Fruit fly (Drosophila melanogaster) whole organism, embryonic: ENCODE data around the gene Bgb.

Experiments used
- Atf3 ChIP-seq: fragments of 200-800 bp; sonication (Bioruptor generic); optimal IDR thresholded peaks from 3 replicates; lab custom pipeline; 2016; ENCODE audit warnings: missing biosample characterization, missing genetic modification characterization
- CG1024 ChIP-seq: fragments of 200-800 bp; sonication (Bioruptor generic); IDR thresholded peaks from 2 replicates; pipeline ENCODE4 v1.3.6; 2022; ENCODE audit warnings: missing biosample characterization, missing genetic modification characterization
- CG10274 ChIP-seq: fragments of 200-800 bp; sonication (Bioruptor generic); optimal IDR thresholded peaks from 3 replicates; lab custom pipeline; 2017; ENCODE audit warnings: missing biosample characterization, mild to moderate bottlenecking, missing genetic modification characterization
- CG10979 ChIP-seq: fragments of 200-800 bp; sonication (Bioruptor generic); optimal IDR thresholded peaks from 2 replicates; lab custom pipeline; 2018; ENCODE audit warnings: missing biosample characterization, mild to moderate bottlenecking, missing genetic modification characterization, moderate library complexity
- CG11398 ChIP-seq: fragments of 200-800 bp; sonication (Bioruptor generic); optimal IDR thresholded peaks from 2 replicates; lab custom pipeline; 2016; ENCODE audit warnings: missing biosample characterization, missing genetic modification characterization
- CG11695 ChIP-seq: fragments of 200-800 bp; sonication (Bioruptor generic); IDR thresholded peaks from 3 replicates; pipeline ENCODE4 v1.3.6; 2022; ENCODE audit warnings: missing biosample characterization, missing genetic modification characterization
- CG14441 ChIP-seq: fragments of 200-800 bp; sonication (Bioruptor generic); IDR thresholded peaks from 2 replicates; pipeline ENCODE4 v1.3.6; 2022; ENCODE audit warnings: missing biosample characterization, missing genetic modification characterization
- CG1603 ChIP-seq: fragments of 200-800 bp; sonication (Bioruptor generic); optimal IDR thresholded peaks from 2 replicates; lab custom pipeline; 2019; ENCODE audit warnings: missing biosample characterization, mild to moderate bottlenecking, missing genetic modification characterization, moderate library complexity
- CG17802 ChIP-seq: fragments of 200-800 bp; sonication (Bioruptor generic); optimal IDR thresholded peaks from 2 replicates; lab custom pipeline; 2018; ENCODE audit warnings: missing biosample characterization, mild to moderate bottlenecking, missing genetic modification characterization, moderate library complexity
- CG30403 ChIP-seq: fragments of 200-800 bp; sonication (Bioruptor generic); optimal IDR thresholded peaks from 3 replicates; lab custom pipeline; 2016; ENCODE audit warnings: missing biosample characterization, missing genetic modification characterization
- CG3163 ChIP-seq: fragments of 200-800 bp; sonication (Bioruptor generic); optimal IDR thresholded peaks from 3 replicates; lab custom pipeline; 2016; ENCODE audit warnings: missing biosample characterization, missing genetic modification characterization
- CG4617 ChIP-seq: fragments of 200-800 bp; sonication (Bioruptor generic); optimal IDR thresholded peaks from 3 replicates; lab custom pipeline; 2016; ENCODE audit warnings: missing biosample characterization, missing genetic modification characterization, borderline replicate concordance
- CG7357 ChIP-seq: fragments of 200-800 bp; sonication (Bioruptor generic); IDR thresholded peaks from 3 replicates; pipeline ENCODE4 v1.3.6; 2022; ENCODE audit warnings: missing biosample characterization, missing genetic modification characterization
- CG7963 ChIP-seq: fragments of 200-800 bp; sonication (Bioruptor generic); IDR thresholded peaks from 3 replicates; pipeline ENCODE4 v1.3.6; 2022; ENCODE audit warnings: missing biosample characterization, missing genetic modification characterization; ENCODE audit not compliant: partially characterized antibody
- CG9215 ChIP-seq: fragments of 200-800 bp; sonication (Bioruptor generic); IDR thresholded peaks from 2 replicates; pipeline ENCODE4 v1.3.6; 2022; ENCODE audit warnings: missing biosample characterization, missing genetic modification characterization
- CG9817 ChIP-seq: fragments of 200-800 bp; sonication (Bioruptor generic); optimal IDR thresholded peaks from 2 replicates; lab custom pipeline; 2018; ENCODE audit warnings: missing biosample characterization, mild to moderate bottlenecking, missing genetic modification characterization, moderate library complexity
- Eip74EF ChIP-seq, 2 experiments: fragments of 200-800 bp in 1 of 2; fragments of >200 bp in 1 of 2; sonication (Bioruptor generic) in 1 of 2; optimal IDR thresholded peaks; 2 replicates each; lab custom pipeline; 2017 to 2019; ENCODE audit warnings: missing biosample characterization in 2 of 2, missing genetic modification characterization in 2 of 2, mild to moderate bottlenecking in 1 of 2, moderate library complexity in 1 of 2
- Fer3 ChIP-seq: fragments of 200-800 bp; sonication (Bioruptor generic); optimal IDR thresholded peaks from 2 replicates; lab custom pipeline; 2018; ENCODE audit warnings: missing biosample characterization, mild to moderate bottlenecking, missing genetic modification characterization, moderate library complexity
- HHEX ChIP-seq: fragments of 200-800 bp; sonication (Bioruptor generic); optimal IDR thresholded peaks from 3 replicates; lab custom pipeline; 2017; ENCODE audit warnings: missing biosample characterization, mild to moderate bottlenecking, missing genetic modification characterization, missing genetic modification reagents
- Hr3 ChIP-seq: fragments of 200-800 bp; sonication (Bioruptor generic); optimal IDR thresholded peaks from 3 replicates; lab custom pipeline; 2016; ENCODE audit warnings: missing biosample characterization, missing genetic modification characterization
- Hsf ChIP-seq: fragments of 200-800 bp; sonication (Bioruptor generic); optimal IDR thresholded peaks from 3 replicates; lab custom pipeline; 2016; ENCODE audit warnings: missing biosample characterization, missing genetic modification characterization
- Lim3 ChIP-seq: fragments of 200-800 bp; sonication (Bioruptor generic); IDR thresholded peaks from 2 replicates; pipeline ENCODE4 v1.3.6; 2022; ENCODE audit warnings: missing biosample characterization, missing genetic modification characterization
- Meics ChIP-seq: fragments of 200-800 bp; sonication (Bioruptor generic); optimal IDR thresholded peaks from 2 replicates; lab custom pipeline; 2017; ENCODE audit warnings: missing biosample characterization, mild to moderate bottlenecking, missing genetic modification characterization
- Mes4 ChIP-seq: fragments of 200-800 bp; sonication (Bioruptor generic); optimal IDR thresholded peaks from 2 replicates; lab custom pipeline; 2016; ENCODE audit warnings: missing biosample characterization, missing genetic modification characterization
- NK7.1 ChIP-seq: fragments of 200-800 bp; sonication (Bioruptor generic); optimal IDR thresholded peaks from 3 replicates; lab custom pipeline; 2016; ENCODE audit warnings: missing biosample characterization, missing genetic modification characterization
- Rx ChIP-seq: fragments of 200-800 bp; sonication (Bioruptor generic); IDR thresholded peaks from 2 replicates; pipeline ENCODE4 v1.3.6; 2022; ENCODE audit warnings: missing biosample characterization, missing genetic modification characterization
- Xbp1 ChIP-seq: fragments of 200-800 bp; sonication (Bioruptor generic); optimal IDR thresholded peaks from 3 replicates; lab custom pipeline; 2016; ENCODE audit warnings: missing biosample characterization, mild to moderate bottlenecking, missing genetic modification characterization
- aop ChIP-seq: fragments of 200-800 bp; sonication (Bioruptor generic); IDR thresholded peaks from 2 replicates; pipeline ENCODE4 v1.3.6; 2022; ENCODE audit warnings: missing biosample characterization, missing genetic modification characterization
- ato ChIP-seq: fragments of 200-800 bp; sonication (Bioruptor generic); IDR thresholded peaks from 2 replicates; pipeline ENCODE4 v1.3.6; 2022; ENCODE audit warnings: missing biosample characterization, missing genetic modification characterization; ENCODE audit not compliant: partially characterized antibody
- az2 ChIP-seq: fragments of 200-800 bp; sonication (Bioruptor generic); optimal IDR thresholded peaks from 3 replicates; lab custom pipeline; 2016; ENCODE audit warnings: missing biosample characterization, missing genetic modification characterization
- bcd ChIP-seq: fragments of 200-800 bp; sonication (Bioruptor generic); optimal IDR thresholded peaks from 2 replicates; lab custom pipeline; 2017; ENCODE audit warnings: missing biosample characterization, mild to moderate bottlenecking, missing genetic modification characterization
- bsh ChIP-seq, 2 experiments: fragments of 200-800 bp; sonication (Bioruptor generic); optimal IDR thresholded peaks; 2 replicates each; lab custom pipeline; 2017 to 2018; ENCODE audit warnings: mild to moderate bottlenecking in 2 of 2, missing biosample characterization in 2 of 2, missing genetic modification characterization in 2 of 2, moderate library complexity in 1 of 2
- caup ChIP-seq: fragments of 200-800 bp; sonication (Bioruptor generic); optimal IDR thresholded peaks from 3 replicates; lab custom pipeline; 2017; ENCODE audit warnings: missing biosample characterization, mild to moderate bottlenecking, missing genetic modification characterization, moderate library complexity; ENCODE audit not compliant: severe bottlenecking
- chinmo ChIP-seq: fragments of 200-800 bp; sonication (Bioruptor generic); IDR thresholded peaks from 4 replicates; pipeline ENCODE4 v1.3.6; 2022; ENCODE audit warnings: missing biosample characterization, missing genetic modification characterization; ENCODE audit not compliant: partially characterized antibody
- croc ChIP-seq: fragments of 200-800 bp; sonication (Bioruptor generic); conservative IDR thresholded peaks from 3 replicates; pipeline ENCODE4 v1.3.6; 2022; ENCODE audit warnings: missing biosample characterization, missing genetic modification characterization
- cwo ChIP-seq: fragments of 200-800 bp; sonication (Bioruptor generic); optimal IDR thresholded peaks from 3 replicates; lab custom pipeline; 2017; ENCODE audit warnings: missing biosample characterization, missing genetic modification characterization, mild to moderate bottlenecking, moderate library complexity, missing genetic modification reagents
- dmrt11E ChIP-seq: fragments of 200-800 bp; sonication (Bioruptor generic); optimal IDR thresholded peaks from 3 replicates; lab custom pipeline; 2018; ENCODE audit warnings: missing biosample characterization, mild to moderate bottlenecking, missing genetic modification characterization, moderate library complexity
- ems ChIP-seq: fragments of 200-800 bp; sonication (Bioruptor generic); optimal IDR thresholded peaks from 3 replicates; lab custom pipeline; 2016; ENCODE audit warnings: missing biosample characterization, missing genetic modification characterization
- gcm ChIP-seq: fragments of 200-800 bp; sonication (Bioruptor generic); optimal IDR thresholded peaks from 2 replicates; lab custom pipeline; 2019; ENCODE audit warnings: missing biosample characterization, mild to moderate bottlenecking, missing genetic modification characterization, moderate library complexity
- insv ChIP-seq, 2 experiments: fragments of 200-800 bp; sonication (Bioruptor generic); optimal IDR thresholded peaks; 3 replicates each; lab custom pipeline; 2016 to 2018; ENCODE audit warnings: missing biosample characterization in 2 of 2, missing genetic modification characterization in 2 of 2
- phol ChIP-seq: fragments of 200-800 bp; sonication (Bioruptor generic); optimal IDR thresholded peaks from 3 replicates; lab custom pipeline; 2018; ENCODE audit warnings: missing biosample characterization, mild to moderate bottlenecking, missing genetic modification characterization, moderate library complexity
- scrt ChIP-seq: fragments of 200-800 bp; sonication (Bioruptor generic); optimal IDR thresholded peaks from 2 replicates; lab custom pipeline; 2018; ENCODE audit warnings: missing biosample characterization, mild to moderate bottlenecking, missing genetic modification characterization, moderate library complexity
- sim ChIP-seq: fragments of 200-800 bp; sonication (Bioruptor generic); IDR thresholded peaks from 2 replicates; pipeline ENCODE4 v1.3.6; 2022; ENCODE audit warnings: missing biosample characterization, missing genetic modification characterization
- so ChIP-seq: fragments of 200-800 bp; sonication (Bioruptor generic); IDR thresholded peaks from 3 replicates; pipeline ENCODE4 v1.3.6; 2022; ENCODE audit warnings: missing biosample characterization, missing genetic modification characterization
- stwl ChIP-seq: fragments of 200-800 bp; sonication (Bioruptor generic); optimal IDR thresholded peaks from 3 replicates; lab custom pipeline; 2018; ENCODE audit warnings: missing biosample characterization, mild to moderate bottlenecking, missing genetic modification characterization, moderate library complexity
- tap ChIP-seq: fragments of 200-800 bp; optimal IDR thresholded peaks from 3 replicates; lab custom pipeline; 2019; ENCODE audit warnings: missing biosample characterization, mild to moderate bottlenecking, missing genetic modification characterization, moderate library complexity
- twi ChIP-seq: fragments of 200-800 bp; optimal IDR thresholded peaks from 2 replicates; lab custom pipeline; 2019; ENCODE audit warnings: missing biosample characterization, mild to moderate bottlenecking, missing genetic modification characterization, moderate library complexity
- unpg ChIP-seq: fragments of 200-800 bp; sonication (Bioruptor generic); optimal IDR thresholded peaks from 3 replicates; lab custom pipeline; 2018; ENCODE audit warnings: missing biosample characterization, mild to moderate bottlenecking, missing genetic modification characterization, moderate library complexity
- vfl ChIP-seq: fragments of 200-800 bp; sonication (Bioruptor generic); optimal IDR thresholded peaks from 2 replicates; lab custom pipeline; 2016; ENCODE audit warnings: missing biosample characterization, missing genetic modification characterization

Bgb gene

DNA sequence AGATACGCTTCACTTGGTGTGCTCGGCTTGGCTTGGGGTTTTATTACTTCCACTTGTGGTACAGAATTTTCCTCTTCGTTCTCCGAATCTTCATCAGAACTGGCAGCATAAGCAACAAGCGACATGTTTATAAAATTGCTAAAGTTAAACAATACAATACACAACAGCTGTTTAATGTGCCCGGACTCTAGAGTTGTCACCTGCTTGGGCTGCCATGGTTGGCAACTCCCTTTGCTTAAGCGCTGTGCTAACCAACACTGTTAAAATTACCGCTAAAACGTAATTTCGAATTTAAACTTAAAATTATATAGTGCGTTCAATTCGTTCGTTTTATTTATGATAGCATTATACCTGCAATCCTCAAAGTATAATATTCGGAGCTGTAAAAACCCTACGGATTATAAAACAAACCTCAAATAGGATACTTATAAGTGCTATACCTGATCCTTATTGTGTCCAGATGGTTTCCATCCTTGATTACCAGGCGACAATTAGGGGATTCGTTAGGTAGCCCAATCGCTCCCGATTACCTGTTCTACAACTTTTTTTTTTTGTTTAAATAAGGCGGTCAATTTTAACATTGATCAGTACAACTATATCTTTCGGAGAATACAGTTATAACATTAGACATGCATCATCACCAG lies 7.9 kb downstream of the Bgb start, which contains the start of the genes CG17249 and Bro (continued):
- TF ChIP-seq scrt (GFP tag; lab: Kevin White, UChicago) (peak; percentile 62), az2 (GFP tag; lab: Kevin White, UChicago) (peak; percentile 26), tap (tag; lab: Kevin White, UChicago) (no peak), cwo (GFP tag; lab: Kevin White, UChicago) (no peak), Atf3 (GFP tag; lab: Kevin White, UChicago) (no peak), vfl (peak; percentile 53), CG3163 (peak; percentile 52), CG14441 (GFP tag; lab: Robert Waterston, UW) (no peak), CG10274 (GFP tag; lab: Kevin White, UChicago) (no peak), CG9215 (GFP tag; lab: Robert Waterston, UW) (no peak), CG4617 (GFP tag; lab: Kevin White, UChicago) (peak; percentile 62), CG30403 (GFP tag; lab: Kevin White, UChicago) (peak; percentile 22), twi (tag; lab: Kevin White, UChicago) (no peak), sim (GFP tag; lab: Robert Waterston, UW) (no peak), croc (GFP tag; lab: Robert Waterston, UW) (no peak), gcm (GFP tag; lab: Kevin White, UChicago) (no peak), Rx (GFP tag; lab: Robert Waterston, UW) (no peak), ems (GFP tag; lab: Kevin White, UChicago) (peak; percentile 17), phol (peak; percentile 37), CG1603 (tag; lab: Kevin White, UChicago) (peak; percentile 85), Hsf (peak; percentile 45), Xbp1 (peak; percentile 68), Eip74EF (GFP tag; optimal IDR thresholded peaks at IDR 0.05; lab: Kevin White, UChicago) (no peak), Fer3 (tag; lab: Kevin White, UChicago) (no peak), insv (GFP tag; optimal IDR thresholded peaks at IDR 0.05; lab: Kevin White, UChicago) (no peak), unpg (no peak), CG17802 (tag; lab: Kevin White, UChicago) (no peak), Meics (GFP tag; lab: Kevin White, UChicago) (peak; percentile 87), Lim3 (GFP tag; lab: Robert Waterston, UW) (no peak), dmrt11E (tag; lab: Kevin White, UChicago) (no peak), so (no peak), CG11695 (no peak), CG7963 (GFP tag; lab: Robert Waterston, UW) (no peak), ato (GFP tag; lab: Robert Waterston, UW) (no peak), CG7357 (no peak), aop (GFP tag; lab: Robert Waterston, UW) (no peak), stwl (tag; lab: Kevin White, UChicago) (peak; percentile 42), HHEX (GFP tag; lab: Kevin White, UChicago) (no peak), CG1024 (GFP tag; lab: Robert Waterston, UW) (no peak; the same call in 1 of the 2 replicates), Mes4 (GFP tag; lab: Kevin White, UChicago) (no peak), caup (GFP tag; lab: Kevin White, UChicago) (no peak), bcd (GFP tag; lab: Kevin White, UChicago) (no peak), NK7.1 (GFP tag; lab: Kevin White, UChicago) (peak; percentile 28), chinmo (GFP tag; lab: Robert Waterston, UW) (peak; percentile 53; the same call in 1 of the 4 replicates), CG11398 (GFP tag; lab: Kevin White, UChicago) (no peak), CG9817 (peak; percentile 16), Hr3 (GFP tag; lab: Kevin White, UChicago) (peak; percentile 21), bsh (GFP tag; optimal IDR thresholded peaks at IDR 0.05; lab: Kevin White, UChicago) (no peak), CG10979 (tag; lab: Kevin White, UChicago) (no peak)
